Worm (Caenorhabditis elegans) whole organism, dauer: ENCODE data around the gene C04A11.1.

Source experiments
- unc-62 ChIP-seq: sonication (generic microtip); optimal IDR thresholded peaks from 2 replicates; lab custom pipeline; 2017; ENCODE audit warnings: missing biosample characterization, missing genetic modification reagents, missing genetic modification characterization

The C04A11.1 gene

ce11 chrX:13660206-13660605, at the start of gene C04A11.1:
Gene C04A11.1, plus strand, starts transcription at chrX:13660506.
- TF ChIP-seq unc-62 (GFP tag; lab: Kevin White, UChicago), result no peak

DNA sequence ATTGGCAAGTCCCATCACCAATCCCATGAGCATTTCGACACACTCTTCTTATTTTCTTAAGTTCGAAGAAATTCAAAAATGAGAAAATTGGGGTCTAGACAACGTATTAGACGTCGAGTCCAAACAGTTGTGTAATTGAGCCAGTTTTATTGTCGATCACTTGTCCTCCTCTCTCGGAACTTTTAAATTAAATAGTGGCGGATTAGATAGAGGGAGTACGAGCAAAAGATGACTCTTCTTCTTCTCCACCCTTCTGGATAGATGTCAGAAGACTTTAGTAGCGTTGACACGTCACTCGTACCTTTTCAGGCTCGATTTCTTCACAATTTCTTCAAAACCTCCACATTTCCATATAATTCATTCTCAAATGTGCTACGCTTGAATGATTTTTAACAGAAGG, 45.1 kb upstream of the C04A11.1 start:
- TF ChIP-seq unc-62 (GFP tag; lab: Kevin White, UChicago), result no peak

DNA sequence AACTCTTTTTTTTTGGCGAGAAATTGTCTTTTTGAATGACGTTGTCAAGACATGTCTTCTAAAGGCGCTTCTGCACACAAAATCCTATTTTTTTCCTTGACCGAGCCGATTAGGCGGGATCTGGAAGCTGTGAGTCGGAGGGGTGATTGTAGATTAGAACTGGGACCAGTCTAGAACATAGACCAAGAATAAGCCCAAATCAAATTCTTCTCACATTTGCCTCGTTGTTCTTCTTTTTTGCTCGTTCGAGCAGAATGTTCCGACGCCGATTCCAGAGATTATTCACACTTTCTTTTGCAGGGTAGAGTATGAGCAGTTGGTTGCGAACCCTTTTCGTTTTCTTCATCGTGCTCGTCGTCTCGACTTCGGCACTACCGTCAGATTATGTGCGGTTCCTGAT, 41.7 kb upstream of the C04A11.1 start, which contains the start of gene nlp-53:
Gene nlp-53 (plus strand): TSS at position 301 of the 400 bp plus-strand sequence.
- TF ChIP-seq unc-62 (GFP tag; lab: Kevin White, UChicago), result no peak

ce11 chrX:13621628-13622027, 38.7 kb upstream of the C04A11.1 start, which contains the start of gene Y12A6A.1:
Gene Y12A6A.1, minus strand, starts transcription at chrX:13621728.
- no peak for TF ChIP-seq unc-62 (GFP tag; lab: Kevin White, UChicago)

DNA sequence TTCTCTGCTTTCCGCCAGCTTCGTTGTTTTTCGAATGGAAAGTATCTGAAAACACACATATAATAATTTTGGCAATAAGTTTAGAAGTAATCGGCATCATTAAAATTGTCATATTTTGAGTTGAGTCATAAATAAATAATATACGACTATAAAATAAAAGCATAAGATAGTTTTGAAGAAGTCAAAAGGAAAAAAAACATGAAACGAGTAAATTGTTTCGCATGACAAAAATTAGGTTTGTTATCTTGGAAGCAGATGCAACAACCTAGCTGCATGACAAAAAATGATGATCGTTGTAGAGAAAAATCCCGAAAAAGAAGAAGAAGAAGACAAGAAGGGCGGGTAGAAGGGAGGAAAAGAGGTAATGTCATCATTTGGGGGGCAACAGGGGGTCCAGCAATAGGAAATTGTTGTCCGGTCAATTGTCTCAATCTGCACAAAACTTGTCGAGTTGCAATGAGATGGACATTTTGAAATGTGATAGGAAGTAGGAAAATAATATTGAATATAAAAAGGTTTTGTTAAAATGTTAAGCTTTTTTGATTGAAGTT, 29.1 kb upstream of the C04A11.1 start, which contains the start of gene nlg-1:
Gene nlg-1 (minus strand): TSS at position 51 of the 551 bp plus-strand sequence.
- TF ChIP-seq unc-62 (GFP tag; lab: Kevin White, UChicago), result no peak

DNA sequence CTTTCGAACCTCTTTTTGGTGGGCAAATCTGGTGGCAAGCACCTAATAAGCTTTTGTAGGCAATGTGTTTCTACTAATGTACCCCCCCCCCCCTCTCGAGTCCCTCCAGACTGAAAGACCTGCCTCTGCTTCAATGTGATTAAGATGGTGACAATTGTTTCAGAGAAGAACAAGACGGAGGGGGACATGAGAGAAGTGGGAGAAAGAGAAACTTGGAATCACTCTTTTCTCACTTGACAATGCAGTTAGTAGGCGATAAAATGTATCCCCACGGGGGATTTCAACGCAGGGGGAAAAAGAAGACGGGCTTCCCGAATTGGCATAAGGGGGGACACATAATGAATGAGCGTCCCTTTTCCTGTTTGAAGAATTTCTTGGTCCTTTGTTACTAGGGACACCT, 28.1 kb upstream of the C04A11.1 start:
- TF ChIP-seq unc-62 (GFP tag; lab: Kevin White, UChicago), result no peak

DNA sequence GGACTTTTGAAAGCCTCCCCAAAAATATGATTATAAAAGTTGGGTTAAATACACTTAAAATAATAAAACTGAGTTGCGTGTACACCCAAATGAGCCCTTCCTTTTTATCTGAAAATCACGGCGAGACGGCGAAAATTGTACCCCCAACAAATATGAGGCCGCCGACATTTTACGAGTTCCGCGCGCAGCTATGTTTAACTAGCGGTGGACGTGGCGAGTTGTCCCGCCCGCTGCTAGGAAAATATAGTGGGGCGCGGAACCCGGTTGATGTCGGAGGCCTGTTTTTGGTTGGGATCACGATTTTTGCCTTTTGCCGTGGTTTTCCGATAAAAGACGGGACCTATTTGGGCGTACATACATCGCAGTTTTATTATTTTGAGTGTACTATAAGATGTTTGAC, 27.3 kb upstream of the C04A11.1 start:
- TF ChIP-seq unc-62 (GFP tag; lab: Kevin White, UChicago), result no peak

DNA sequence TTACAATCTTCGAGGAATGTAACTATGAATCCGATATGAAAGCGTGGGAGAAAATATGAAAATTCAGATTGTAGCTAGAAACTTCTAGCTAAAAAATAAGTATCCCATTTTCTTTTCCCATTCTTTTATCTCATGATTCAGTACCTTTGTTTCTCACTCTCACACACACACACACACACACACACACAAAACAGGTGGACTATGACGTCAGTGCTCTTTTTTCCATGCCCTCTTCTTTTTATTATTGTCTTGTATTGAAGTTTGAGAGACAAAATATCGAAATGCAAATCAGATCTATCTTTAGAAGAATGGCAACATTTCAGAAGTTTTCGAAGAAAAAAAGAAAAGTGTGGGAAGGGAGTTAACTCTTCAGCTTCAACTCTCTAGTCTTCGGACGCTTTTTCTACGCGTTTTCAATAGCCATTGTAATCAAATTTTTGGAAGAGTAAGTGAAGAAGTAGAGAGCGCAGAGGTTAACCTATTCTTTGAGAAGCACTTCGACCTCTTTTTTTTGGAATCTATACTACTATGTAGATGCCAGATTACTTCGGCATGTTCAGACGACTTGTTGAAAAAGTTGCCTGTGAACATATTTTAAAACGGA, 26.3 kb upstream of the C04A11.1 start:
- TF ChIP-seq unc-62 (GFP tag; lab: Kevin White, UChicago), result no peak

DNA sequence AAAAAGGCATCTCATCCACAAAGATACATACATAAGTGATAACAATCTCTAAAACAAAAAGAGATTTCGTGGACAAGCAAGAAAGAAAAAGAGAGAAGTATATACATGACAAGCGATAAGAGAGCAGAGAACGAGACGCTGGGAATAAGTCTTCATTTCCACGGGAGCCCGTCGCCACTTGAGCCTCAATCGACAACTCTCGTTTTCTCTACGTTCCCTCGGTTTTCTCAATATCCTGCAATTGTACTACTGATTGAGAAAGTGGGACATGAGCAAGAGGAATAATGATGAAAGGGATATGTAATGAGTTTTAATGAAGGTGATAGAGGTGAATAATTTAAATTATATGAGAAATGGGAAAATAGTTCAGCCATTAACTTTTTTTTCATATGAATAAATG, 22.8 kb upstream of the C04A11.1 start:
- no peak for TF ChIP-seq unc-62 (GFP tag; lab: Kevin White, UChicago)

- TF ChIP-seq unc-62 (GFP tag; lab: Kevin White, UChicago), result no peak
Measured at ce11 chrX:13638351-13638958, 21.9 kb upstream of the C04A11.1 start.

DNA sequence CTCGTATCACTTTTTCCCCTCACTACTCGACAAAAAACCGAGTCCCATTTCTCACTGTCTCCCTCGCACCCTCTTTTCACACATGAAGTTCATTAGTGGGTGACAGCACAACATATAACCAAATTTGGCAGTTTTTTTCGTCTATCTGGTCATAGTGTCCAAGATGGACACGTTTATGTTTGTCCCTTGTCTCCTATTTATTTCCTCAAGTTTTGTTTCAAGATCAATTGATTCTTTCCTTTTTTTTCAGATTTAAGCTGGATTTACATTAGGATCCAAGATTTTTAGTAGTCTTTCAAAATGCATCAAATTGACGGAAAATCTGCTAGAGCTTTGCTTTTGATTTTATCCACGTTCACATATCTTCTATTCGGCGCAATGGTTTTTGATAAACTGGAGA, 20.7 kb upstream of the C04A11.1 start, which contains the start of gene twk-20:
Gene twk-20 (plus strand): TSS at position 301 of the 400 bp plus-strand sequence.
- TF ChIP-seq unc-62 (GFP tag; lab: Kevin White, UChicago), result no peak

- TF ChIP-seq unc-62 (GFP tag; lab: Kevin White, UChicago), result no peak
Measured at ce11 chrX:13644884-13645283, 15.4 kb upstream of the C04A11.1 start.

- no peak for TF ChIP-seq unc-62 (GFP tag; lab: Kevin White, UChicago)
Measured at ce11 chrX:13646798-13647197, 13.5 kb upstream of the C04A11.1 start, which contains the start of gene acr-9. Gene acr-9, minus strand, starts transcription at chrX:13646898.

ce11 chrX:13647305-13647704, 13.0 kb upstream of the C04A11.1 start, which contains the start of gene C40C9.3:
Gene C40C9.3, plus strand, starts transcription at chrX:13647605.
- TF ChIP-seq unc-62 (GFP tag; lab: Kevin White, UChicago), result no peak

ce11 chrX:13650799-13651198, 9.5 kb upstream of the C04A11.1 start, which contains the start of gene C40C9.4:
Gene C40C9.4, plus strand, starts transcription at chrX:13651099.
- TF ChIP-seq unc-62 (GFP tag; lab: Kevin White, UChicago), result no peak

ce11 chrX:13653573-13653972, 6.7 kb upstream of the C04A11.1 start:
- TF ChIP-seq unc-62 (GFP tag; lab: Kevin White, UChicago), result no peak
